Fruit fly (Drosophila melanogaster) whole organism, embryonic: Measurements from ENCODE around the gene drl.

Experiments used
- Atf3 ChIP-seq: fragments of 200-800 bp; sonication (Bioruptor generic); optimal IDR thresholded peaks from 3 replicates; lab custom pipeline; 2016; ENCODE audit warnings: missing biosample characterization, missing genetic modification characterization
- B-H2 ChIP-seq: fragments of 200-800 bp; sonication (Bioruptor generic); optimal IDR thresholded peaks from 2 replicates; lab custom pipeline; 2018; ENCODE audit warnings: missing biosample characterization, mild to moderate bottlenecking, missing genetic modification characterization
- CG10565 ChIP-seq: fragments of 200-800 bp; sonication (Bioruptor generic); optimal IDR thresholded peaks from 3 replicates; lab custom pipeline; 2016; ENCODE audit warnings: missing biosample characterization, mild to moderate bottlenecking, missing genetic modification characterization
- CG12299 ChIP-seq: fragments of 200-800 bp; sonication (Bioruptor generic); optimal IDR thresholded peaks from 2 replicates; lab custom pipeline; 2018; ENCODE audit warnings: missing biosample characterization, mild to moderate bottlenecking, missing genetic modification characterization
- CG13296 ChIP-seq: fragments of 200-800 bp; sonication (Bioruptor generic); optimal IDR thresholded peaks from 3 replicates; lab custom pipeline; 2018; ENCODE audit warnings: missing biosample characterization, mild to moderate bottlenecking, missing genetic modification characterization
- CG14965 ChIP-seq: fragments of 200-800 bp; sonication (Bioruptor generic); optimal IDR thresholded peaks from 2 replicates; lab custom pipeline; 2016; ENCODE audit warnings: missing biosample characterization, missing genetic modification characterization, borderline replicate concordance
- CG15269 ChIP-seq: fragments of 200-800 bp; sonication (Bioruptor generic); optimal IDR thresholded peaks from 2 replicates; lab custom pipeline; 2018; ENCODE audit warnings: missing biosample characterization, mild to moderate bottlenecking, missing genetic modification characterization, moderate library complexity
- CG1529 ChIP-seq: fragments of 200-800 bp; sonication (Bioruptor generic); optimal IDR thresholded peaks from 3 replicates; lab custom pipeline; 2018; ENCODE audit warnings: missing biosample characterization, missing genetic modification characterization
- CG17568 ChIP-seq: fragments of 200-800 bp; sonication (Bioruptor generic); optimal IDR thresholded peaks from 2 replicates; lab custom pipeline; 2018; ENCODE audit warnings: missing biosample characterization, mild to moderate bottlenecking, missing genetic modification characterization, moderate library complexity
- CG18599 ChIP-seq: fragments of 200-800 bp; sonication (Bioruptor generic); optimal IDR thresholded peaks from 3 replicates; lab custom pipeline; 2017; ENCODE audit warnings: missing biosample characterization, missing genetic modification characterization, mild to moderate bottlenecking, moderate library complexity, missing genetic modification reagents
- CG30431 ChIP-seq: fragments of 200-800 bp; sonication (Bioruptor generic); optimal IDR thresholded peaks from 2 replicates; lab custom pipeline; 2017; ENCODE audit warnings: missing biosample characterization, missing genetic modification characterization
- CG31365 ChIP-seq: fragments of 200-800 bp; sonication (Bioruptor generic); optimal IDR thresholded peaks from 2 replicates; lab custom pipeline; 2018; ENCODE audit warnings: missing biosample characterization, mild to moderate bottlenecking, missing genetic modification characterization
- CG31441 ChIP-seq: fragments of 200-800 bp; sonication (Bioruptor generic); IDR thresholded peaks from 2 replicates; pipeline ENCODE4 v1.3.6; 2022; ENCODE audit warnings: missing biosample characterization, missing genetic modification characterization
- CG34422 ChIP-seq: fragments of 200-800 bp; sonication (Bioruptor generic); IDR thresholded peaks from 3 replicates; pipeline ENCODE4 v1.3.6; 2022; ENCODE audit warnings: missing biosample characterization, missing genetic modification characterization
- CG42726 ChIP-seq: fragments of 200-800 bp; sonication (Bioruptor generic); IDR thresholded peaks from 2 replicates; pipeline ENCODE4 v1.3.6; 2022; ENCODE audit warnings: missing biosample characterization, missing genetic modification characterization; ENCODE audit not compliant: partially characterized antibody
- CG4328 ChIP-seq: fragments of 200-800 bp; sonication (Bioruptor generic); optimal IDR thresholded peaks from 3 replicates; lab custom pipeline; 2017; ENCODE audit warnings: missing biosample characterization, missing genetic modification reagents, missing genetic modification characterization
- CG6689 ChIP-seq: fragments of 200-800 bp; sonication (Bioruptor generic); IDR thresholded peaks from 2 replicates; pipeline ENCODE4 v1.3.6; 2022; ENCODE audit warnings: missing biosample characterization, missing genetic modification characterization
- CG8478 ChIP-seq: fragments of >200 bp; optimal IDR thresholded peaks from 2 replicates; lab custom pipeline; 2018
- Dp ChIP-seq: fragments of 200-800 bp; sonication (Bioruptor generic); optimal IDR thresholded peaks from 2 replicates; lab custom pipeline; 2018; ENCODE audit warnings: missing biosample characterization, mild to moderate bottlenecking, missing genetic modification characterization, moderate library complexity
- Eip74EF ChIP-seq, 2 experiments: fragments of 200-800 bp in 1 of 2; fragments of >200 bp in 1 of 2; sonication (Bioruptor generic) in 1 of 2; optimal IDR thresholded peaks; 2 replicates each; lab custom pipeline; 2017 to 2019; ENCODE audit warnings: missing biosample characterization in 2 of 2, missing genetic modification characterization in 2 of 2, mild to moderate bottlenecking in 1 of 2, moderate library complexity in 1 of 2
- Ets97D ChIP-seq: fragments of 200-800 bp; sonication (Bioruptor generic); optimal IDR thresholded peaks from 3 replicates; lab custom pipeline; 2016; ENCODE audit warnings: missing biosample characterization, missing genetic modification characterization
- HmgZ ChIP-seq: fragments of 200-800 bp; sonication (Bioruptor generic); optimal IDR thresholded peaks from 2 replicates; lab custom pipeline; 2018; ENCODE audit warnings: missing biosample characterization, mild to moderate bottlenecking, missing genetic modification characterization
- Hr51 ChIP-seq, 2 experiments: fragments of 200-800 bp; sonication (Bioruptor generic); optimal IDR thresholded peaks; 2 replicates in 1 of 2; 3 replicates in 1 of 2; lab custom pipeline; 2016 to 2018; ENCODE audit warnings: missing biosample characterization in 2 of 2, missing genetic modification characterization in 2 of 2, mild to moderate bottlenecking in 1 of 2, moderate library complexity in 1 of 2
- NC2β ChIP-seq: fragments of 200-800 bp; sonication (Bioruptor generic); optimal IDR thresholded peaks from 2 replicates; lab custom pipeline; 2016; ENCODE audit warnings: missing biosample characterization, missing genetic modification characterization
- Nf-YB ChIP-seq: fragments of 200-800 bp; sonication (Bioruptor generic); optimal IDR thresholded peaks from 3 replicates; lab custom pipeline; 2019; ENCODE audit warnings: missing biosample characterization, mild to moderate bottlenecking, missing genetic modification characterization, moderate library complexity
- Optix ChIP-seq: fragments of 200-800 bp; sonication (Bioruptor generic); IDR thresholded peaks from 3 replicates; pipeline ENCODE4 v1.3.6; 2022; ENCODE audit warnings: missing biosample characterization, missing genetic modification characterization
- Sry-β ChIP-seq: fragments of 200-800 bp; sonication (Bioruptor generic); optimal IDR thresholded peaks from 2 replicates; lab custom pipeline; 2018; ENCODE audit warnings: missing biosample characterization, mild to moderate bottlenecking, missing genetic modification characterization, moderate library complexity
- Xbp1 ChIP-seq: fragments of 200-800 bp; sonication (Bioruptor generic); optimal IDR thresholded peaks from 3 replicates; lab custom pipeline; 2016; ENCODE audit warnings: missing biosample characterization, mild to moderate bottlenecking, missing genetic modification characterization
- ab ChIP-seq: fragments of 200-800 bp; sonication (Bioruptor generic); optimal IDR thresholded peaks from 2 replicates; lab custom pipeline; 2016; ENCODE audit warnings: missing biosample characterization, missing genetic modification characterization
- btn ChIP-seq: fragments of 200-800 bp; sonication (Bioruptor generic); optimal IDR thresholded peaks from 2 replicates; lab custom pipeline; 2016; ENCODE audit warnings: missing biosample characterization, missing genetic modification characterization
- cad ChIP-seq: fragments of >200 bp; optimal IDR thresholded peaks from 2 replicates; lab custom pipeline; 2017; ENCODE audit warnings: missing biosample characterization, missing genetic modification characterization
- chif ChIP-seq, 2 experiments: fragments of 200-800 bp; sonication (Bioruptor generic); optimal IDR thresholded peaks; 3 replicates each; lab custom pipeline; 2016; ENCODE audit warnings: missing biosample characterization in 2 of 2, missing genetic modification characterization in 2 of 2
- chm ChIP-seq: fragments of 200-800 bp; sonication (Bioruptor generic); IDR thresholded peaks from 2 replicates; pipeline ENCODE4 v1.3.6; 2022; ENCODE audit warnings: missing biosample characterization, missing genetic modification characterization
- eyg ChIP-seq: fragments of 200-800 bp; sonication (Bioruptor generic); optimal IDR thresholded peaks from 3 replicates; lab custom pipeline; 2016; ENCODE audit warnings: missing biosample characterization, missing genetic modification characterization
- fd64A ChIP-seq: fragments of 200-800 bp; sonication (Bioruptor generic); optimal IDR thresholded peaks from 3 replicates; lab custom pipeline; 2018; ENCODE audit warnings: missing biosample characterization, mild to moderate bottlenecking, missing genetic modification characterization
- gem ChIP-seq: fragments of 200-800 bp; sonication (Bioruptor generic); optimal IDR thresholded peaks from 2 replicates; lab custom pipeline; 2019; ENCODE audit warnings: missing biosample characterization, mild to moderate bottlenecking, missing genetic modification characterization, moderate library complexity
- grn ChIP-seq: fragments of 200-800 bp; sonication (Bioruptor generic); optimal IDR thresholded peaks from 3 replicates; lab custom pipeline; 2017; ENCODE audit warnings: missing biosample characterization, missing genetic modification characterization
- ham ChIP-seq: fragments of 200-800 bp; sonication (Bioruptor generic); IDR thresholded peaks from 2 replicates; pipeline ENCODE4 v1.3.6; 2022; ENCODE audit warnings: missing biosample characterization, missing genetic modification characterization
- insv ChIP-seq, 2 experiments: fragments of 200-800 bp; sonication (Bioruptor generic); optimal IDR thresholded peaks; 3 replicates each; lab custom pipeline; 2016 to 2018; ENCODE audit warnings: missing biosample characterization in 2 of 2, missing genetic modification characterization in 2 of 2
- luna ChIP-seq: fragments of 200-800 bp; sonication (Bioruptor generic); optimal IDR thresholded peaks from 2 replicates; lab custom pipeline; 2016; ENCODE audit warnings: missing biosample characterization, missing genetic modification characterization
- nau ChIP-seq: fragments of 200-800 bp; sonication (Bioruptor generic); optimal IDR thresholded peaks from 3 replicates; lab custom pipeline; 2017; ENCODE audit warnings: missing biosample characterization, mild to moderate bottlenecking, missing genetic modification characterization, missing genetic modification reagents
- pho ChIP-seq: fragments of 200-800 bp; sonication (Bioruptor generic); optimal IDR thresholded peaks from 2 replicates; lab custom pipeline; 2016; ENCODE audit warnings: missing biosample characterization, missing genetic modification characterization
- pros ChIP-seq: fragments of 200-800 bp; sonication (Bioruptor generic); optimal IDR thresholded peaks from 3 replicates; lab custom pipeline; 2019; ENCODE audit warnings: missing biosample characterization, mild to moderate bottlenecking, missing genetic modification characterization, moderate library complexity
- row ChIP-seq: fragments of 200-800 bp; sonication (Bioruptor generic); IDR thresholded peaks from 3 replicates; pipeline ENCODE4 v1.3.6; 2022; ENCODE audit warnings: missing biosample characterization, missing genetic modification characterization
- run ChIP-seq: fragments of 200-800 bp; sonication (Bioruptor generic); optimal IDR thresholded peaks from 3 replicates; lab custom pipeline; 2018; ENCODE audit warnings: missing biosample characterization, mild to moderate bottlenecking, missing genetic modification characterization
- slp2 ChIP-seq: fragments of 200-800 bp; sonication (Bioruptor generic); optimal IDR thresholded peaks from 2 replicates; lab custom pipeline; 2016; ENCODE audit warnings: missing biosample characterization, missing genetic modification characterization
- stc ChIP-seq: fragments of 200-800 bp; sonication (Bioruptor generic); IDR thresholded peaks from 2 replicates; pipeline ENCODE4 v1.3.6; 2022; ENCODE audit warnings: missing biosample characterization, missing genetic modification characterization
- twi ChIP-seq: fragments of 200-800 bp; optimal IDR thresholded peaks from 2 replicates; lab custom pipeline; 2019; ENCODE audit warnings: missing biosample characterization, mild to moderate bottlenecking, missing genetic modification characterization, moderate library complexity

The drl gene

dm6 chr2L:19164933-19165813 is 25.0 kb upstream of the drl start (continued):
- TF ChIP-seq CG17568 (GFP tag; lab: Kevin White, UChicago) (peak; percentile 99), pho (GFP tag; lab: Kevin White, UChicago) (peak; percentile 94), B-H2 (peak; percentile 84), Eip74EF (GFP tag; optimal IDR thresholded peaks at IDR 0.05; lab: Kevin White, UChicago) (peak in 1 of 2 experiments; percentile 97), Hr51 (GFP tag; optimal IDR thresholded peaks at IDR 0.05; lab: Kevin White, UChicago) (peak; percentile 92 to 97), CG42726 (GFP tag; lab: Robert Waterston, UW) (0 out of 2 replicates have a peak, but pooled peaks have one; percentile 15), CG10565 (GFP tag; lab: Kevin White, UChicago) (peak; percentile 75), pros (peak; percentile 57), chif (GFP tag; optimal IDR thresholded peaks at IDR 0.05; lab: Kevin White, UChicago) (peak; percentile 93 to 98), CG4328 (peak; percentile 92), CG31365 (tag; lab: Kevin White, UChicago) (peak; percentile 87), twi (peak; percentile 92), Ets97D (GFP tag; lab: Kevin White, UChicago) (peak; percentile 74), CG6689 (GFP tag; lab: Robert Waterston, UW) (peak; percentile 98), run (tag; lab: Kevin White, UChicago) (peak; percentile 95), stc (GFP tag; lab: Robert Waterston, UW) (peak; percentile 99), row (GFP tag; lab: Robert Waterston, UW) (peak; percentile 98), ab (peak; percentile 74), ham (GFP tag; lab: Robert Waterston, UW) (peak; percentile 84; the same call in 1 of the 2 replicates), Atf3 (GFP tag; lab: Kevin White, UChicago) (peak; percentile 89), eyg (GFP tag; lab: Kevin White, UChicago) (peak; percentile 94), CG15269 (tag; lab: Kevin White, UChicago) (peak; percentile 95), Xbp1 (GFP tag; lab: Kevin White, UChicago) (peak; percentile 98), Dp (GFP tag; lab: Kevin White, UChicago) (peak; percentile 7), CG34422 (peak; percentile 99), cad (GFP tag; lab: Kevin White, UChicago) (no peak), CG31441 (GFP tag; lab: Robert Waterston, UW) (peak; percentile 98), CG13296 (peak; percentile 95), chm (peak; percentile 97), CG18599 (GFP tag; lab: Kevin White, UChicago) (peak; percentile 98), CG14965 (GFP tag; lab: Kevin White, UChicago) (peak; percentile 67), Optix (GFP tag; lab: Robert Waterston, UW) (peak; percentile 87), fd64A (GFP tag; lab: Kevin White, UChicago) (peak; percentile 89), CG8478 (lab: Kevin White, UChicago) (no peak), CG1529 (GFP tag; lab: Kevin White, UChicago) (peak; percentile 95), grn (peak; percentile 80), CG12299 (tag; lab: Kevin White, UChicago) (peak; percentile 96), gem (tag; lab: Kevin White, UChicago) (peak; percentile 98), Nf-YB (GFP tag; lab: Kevin White, UChicago) (peak; percentile 82), slp2 (peak; percentile 95), luna (GFP tag; lab: Kevin White, UChicago) (peak; percentile 96), NC2β (GFP tag; lab: Kevin White, UChicago) (peak; percentile 93), Sry-β (GFP tag; lab: Kevin White, UChicago) (peak; percentile 36), nau (GFP tag; lab: Kevin White, UChicago) (peak; percentile 96), btn (GFP tag; lab: Kevin White, UChicago) (peak; percentile 93), HmgZ (tag; lab: Kevin White, UChicago) (peak; percentile 97), CG30431 (GFP tag; lab: Kevin White, UChicago) (peak; percentile 80), insv (GFP tag; optimal IDR thresholded peaks at IDR 0.05; lab: Kevin White, UChicago) (peak; percentile 30 to 57)
